Worm (Caenorhabditis elegans) whole organism, young adult: ENCODE measurements around the gene tni-4.

Experiments
- B0019.2 ChIP-seq: fragments of 200-800 bp; sonication (Bioruptor generic); conservative IDR thresholded peaks from 2 replicates; pipeline ENCODE4 v1.3.6; 2022; ENCODE audit warnings: missing genetic modification reagents, missing genetic modification characterization, missing compliant biosample characterization
- C17E4.6 ChIP-seq: fragments of 200-800 bp; sonication (Bioruptor generic); IDR thresholded peaks from 2 replicates; pipeline ENCODE4 v1.3.6; 2022; ENCODE audit warnings: missing genetic modification reagents, missing genetic modification characterization, missing compliant biosample characterization
- F10E7.11 ChIP-seq: sonication (generic microtip); optimal IDR thresholded peaks from 2 replicates; lab custom pipeline; 2017; ENCODE audit warnings: mild to moderate bottlenecking, missing genetic modification characterization, moderate library complexity, missing compliant biosample characterization
- F33H1.4 ChIP-seq: fragments of 200-800 bp; sonication (Bioruptor generic); IDR thresholded peaks from 2 replicates; pipeline ENCODE4 v1.3.6; 2022; ENCODE audit warnings: missing genetic modification reagents, missing genetic modification characterization, missing compliant biosample characterization
- F49E8.2 ChIP-seq: sonication (generic microtip); optimal IDR thresholded peaks from 3 replicates; lab custom pipeline; 2017; ENCODE audit warnings: missing genetic modification characterization, mild to moderate bottlenecking, missing compliant biosample characterization, antibody characterized with exemption, moderate library complexity; ENCODE audit not compliant: insufficient read depth
- F57C9.4 ChIP-seq: sonication (generic microtip); optimal IDR thresholded peaks from 2 replicates; lab custom pipeline; 2017; ENCODE audit warnings: mild to moderate bottlenecking, missing genetic modification characterization, missing compliant biosample characterization
- Y53F4B.3 ChIP-seq: fragments of 200-800 bp; sonication (Bioruptor generic); IDR thresholded peaks from 2 replicates; pipeline ENCODE4 v1.3.6; 2022; ENCODE audit warnings: missing genetic modification reagents, missing genetic modification characterization, missing compliant biosample characterization
- Y53G8AR.9 ChIP-seq: fragments of 200-800 bp; sonication (Bioruptor generic); conservative IDR thresholded peaks from 2 replicates; pipeline ENCODE4 v1.3.6; 2022; ENCODE audit warnings: missing genetic modification reagents, missing genetic modification characterization, missing compliant biosample characterization
- Y56A3A.18 ChIP-seq: fragments of 200-800 bp; sonication (Bioruptor generic); IDR thresholded peaks from 2 replicates; pipeline ENCODE4 v1.3.6; 2022; ENCODE audit warnings: missing genetic modification reagents, missing genetic modification characterization, missing compliant biosample characterization
- Y79H2A.3 ChIP-seq: fragments of 200-800 bp; sonication (Bioruptor generic); conservative IDR thresholded peaks from 2 replicates; pipeline ENCODE4 v1.3.6; 2022; ENCODE audit warnings: missing genetic modification reagents, missing genetic modification characterization, missing compliant biosample characterization
- Y95B8A.8 ChIP-seq: fragments of 200-800 bp; sonication (Bioruptor generic); IDR thresholded peaks from 2 replicates; pipeline ENCODE4 v1.3.6; 2022; ENCODE audit warnings: missing genetic modification reagents, missing genetic modification characterization, missing compliant biosample characterization
- ama-1 ChIP-seq, 3 experiments: fragments of 150-350 bp in 1 of 3; sonication (generic microtip) in 2 of 3; optimal IDR thresholded peaks; 2 replicates each; lab custom pipeline; 2014 to 2018; ENCODE audit warnings: missing biosample characterization in 2 of 3, missing genetic modification characterization in 2 of 3, missing genetic modification reagents in 2 of 3
- attf-5 ChIP-seq: fragments of 200-800 bp; sonication (Bioruptor generic); optimal IDR thresholded peaks from 2 replicates; lab custom pipeline; 2018; ENCODE audit warnings: mild to moderate bottlenecking, missing genetic modification characterization, missing compliant biosample characterization
- attf-6 ChIP-seq: fragments of 200-800 bp; sonication (Bioruptor generic); IDR thresholded peaks from 2 replicates; pipeline ENCODE4 v1.3.6; 2022; ENCODE audit warnings: missing genetic modification reagents, missing genetic modification characterization, missing compliant biosample characterization
- cebp-1 ChIP-seq, 2 experiments: fragments of 200-800 bp in 1 of 2; sonication (Bioruptor generic) in 1 of 2; sonication (generic microtip) in 1 of 2; IDR thresholded peaks in 1 of 2; optimal IDR thresholded peaks in 1 of 2; 2 replicates each; pipeline versions ENCODE4 v1.3.6 to Lab custom; 2017 to 2022; ENCODE audit warnings: missing compliant biosample characterization in 2 of 2, missing genetic modification characterization in 2 of 2, mild to moderate bottlenecking in 1 of 2, missing genetic modification reagents in 1 of 2, moderate library complexity in 1 of 2
- ceh-27 ChIP-seq: fragments of 200-800 bp; sonication (Bioruptor generic); optimal IDR thresholded peaks from 2 replicates; lab custom pipeline; 2018; ENCODE audit warnings: mild to moderate bottlenecking, missing genetic modification characterization, moderate library complexity, missing compliant biosample characterization
- ceh-91 ChIP-seq: fragments of 200-800 bp; sonication (Bioruptor generic); IDR thresholded peaks from 2 replicates; pipeline ENCODE4 v1.3.6; 2022; ENCODE audit warnings: missing genetic modification reagents, missing genetic modification characterization, missing compliant biosample characterization
- chd-7 ChIP-seq: sonication (generic microtip); optimal IDR thresholded peaks from 2 replicates; lab custom pipeline; 2016; ENCODE audit warnings: mild to moderate bottlenecking, missing genetic modification characterization, moderate library complexity, missing compliant biosample characterization
- die-1 ChIP-seq: sonication (generic microtip); optimal IDR thresholded peaks from 2 replicates; lab custom pipeline; 2016; ENCODE audit warnings: missing genotype, mild to moderate bottlenecking, missing genetic modification characterization, missing compliant biosample characterization
- dox-1 ChIP-seq: fragments of 200-800 bp; sonication (Bioruptor generic); IDR thresholded peaks from 2 replicates; pipeline ENCODE4 v1.3.6; 2022; ENCODE audit warnings: missing genetic modification reagents, missing genetic modification characterization, missing compliant biosample characterization
- dpl-1 ChIP-seq: fragments of 150-350 bp; optimal IDR thresholded peaks from 2 replicates; lab custom pipeline; 2014; ENCODE audit warnings: missing biosample characterization, missing genetic modification reagents, missing genetic modification characterization
- efl-1 ChIP-seq: fragments of 150-350 bp; optimal IDR thresholded peaks from 2 replicates; lab custom pipeline; 2014; ENCODE audit warnings: missing biosample characterization, missing genetic modification reagents, missing genetic modification characterization
- ekl-4 ChIP-seq: fragments of 200-800 bp; sonication (Bioruptor generic); IDR thresholded peaks from 2 replicates; pipeline ENCODE4 v1.3.6; 2022; ENCODE audit warnings: missing genetic modification reagents, missing genetic modification characterization, missing compliant biosample characterization
- hlh-12 ChIP-seq: sonication (generic microtip); optimal IDR thresholded peaks from 2 replicates; lab custom pipeline; 2016; ENCODE audit warnings: missing genetic modification characterization, missing compliant biosample characterization
- hmg-1.2 ChIP-seq: fragments of 200-800 bp; sonication (Bioruptor generic); IDR thresholded peaks from 2 replicates; pipeline ENCODE4 v1.3.6; 2022; ENCODE audit warnings: missing genetic modification reagents, missing genetic modification characterization, missing compliant biosample characterization
- hrde-1 ChIP-seq: sonication (generic microtip); optimal IDR thresholded peaks from 2 replicates; lab custom pipeline; 2016; ENCODE audit warnings: missing genetic modification characterization, mild to moderate bottlenecking, missing compliant biosample characterization, moderate library complexity, missing genotype, missing genetic modification reagents, borderline replicate concordance
- lin-26 ChIP-seq: fragments of 200-800 bp; sonication (Bioruptor generic); IDR thresholded peaks from 2 replicates; pipeline ENCODE4 v1.3.6; 2022; ENCODE audit warnings: missing genetic modification reagents, missing genetic modification characterization, missing compliant biosample characterization
- lin-40 ChIP-seq: sonication (generic microtip); optimal IDR thresholded peaks from 2 replicates; lab custom pipeline; 2016; ENCODE audit warnings: missing genetic modification characterization, mild to moderate bottlenecking, missing compliant biosample characterization, missing genotype, missing genetic modification reagents
- lin-54 ChIP-seq: fragments of 200-800 bp; sonication (Bioruptor generic); optimal IDR thresholded peaks from 2 replicates; lab custom pipeline; 2018; ENCODE audit warnings: mild to moderate bottlenecking, missing genetic modification characterization, missing compliant biosample characterization
- madf-6 ChIP-seq: fragments of 200-800 bp; sonication (Bioruptor generic); IDR thresholded peaks from 2 replicates; pipeline ENCODE4 v1.3.6; 2022; ENCODE audit warnings: missing genetic modification reagents, missing genetic modification characterization, missing compliant biosample characterization
- madf-8 ChIP-seq: fragments of 200-800 bp; sonication (Bioruptor generic); conservative IDR thresholded peaks from 2 replicates; pipeline ENCODE4 v1.3.6; 2022; ENCODE audit warnings: missing genetic modification reagents, missing genetic modification characterization, missing compliant biosample characterization
- nfya-2 ChIP-seq: fragments of 200-800 bp; sonication (Bioruptor generic); IDR thresholded peaks from 2 replicates; pipeline ENCODE4 v1.3.6; 2022; ENCODE audit warnings: missing genetic modification reagents, missing genetic modification characterization, missing compliant biosample characterization
- nhr-80 ChIP-seq: sonication (generic microtip); optimal IDR thresholded peaks from 2 replicates; lab custom pipeline; 2016; ENCODE audit warnings: missing genetic modification characterization, missing compliant biosample characterization
- rec-8 ChIP-seq, 2 experiments: sonication (generic microtip); optimal IDR thresholded peaks; 2 replicates each; lab custom pipeline; 2016; ENCODE audit warnings: mild to moderate bottlenecking in 2 of 2, missing genetic modification characterization in 2 of 2, missing genetic modification reagents in 2 of 2, missing genotype in 2 of 2, missing biosample characterization in 1 of 2, missing compliant biosample characterization in 1 of 2, moderate library complexity in 1 of 2
- snpc-1.1 ChIP-seq: sonication (generic microtip); optimal IDR thresholded peaks from 2 replicates; lab custom pipeline; 2017; ENCODE audit warnings: missing genetic modification characterization, mild to moderate bottlenecking, missing compliant biosample characterization, antibody characterized with exemption, moderate library complexity, missing genotype, missing genetic modification reagents; ENCODE audit not compliant: insufficient read depth
- snpc-4 ChIP-seq, 5 experiments: fragments of 150-350 bp in 1 of 5; sonication (generic microtip) in 4 of 5; optimal IDR thresholded peaks; 2 replicates each; lab custom pipeline; 2014 to 2018; ENCODE audit warnings: missing genetic modification characterization in 5 of 5, missing biosample characterization in 3 of 5, antibody characterized with exemption in 2 of 5, mild to moderate bottlenecking in 2 of 5, missing compliant biosample characterization in 2 of 5, missing genotype in 2 of 5, moderate library complexity in 2 of 5, missing genetic modification reagents in 1 of 5
- somi-1 ChIP-seq: fragments of 200-800 bp; sonication (Bioruptor generic); optimal IDR thresholded peaks from 2 replicates; lab custom pipeline; 2018; ENCODE audit warnings: mild to moderate bottlenecking, missing genetic modification characterization, missing compliant biosample characterization
- tlf-1 ChIP-seq: fragments of 200-800 bp; sonication (Bioruptor generic); optimal IDR thresholded peaks from 2 replicates; lab custom pipeline; 2018; ENCODE audit warnings: mild to moderate bottlenecking, missing genetic modification characterization, missing compliant biosample characterization
- unc-130 ChIP-seq: sonication (generic microtip); optimal IDR thresholded peaks from 2 replicates; lab custom pipeline; 2016; ENCODE audit warnings: missing genetic modification reagents, missing genetic modification characterization, missing compliant biosample characterization
- unc-62 ChIP-seq: fragments of 150-350 bp; optimal IDR thresholded peaks from 2 replicates; lab custom pipeline; 2014; ENCODE audit warnings: missing biosample characterization, missing genetic modification reagents, missing genetic modification characterization
- ztf-18 ChIP-seq: sonication (generic microtip); optimal IDR thresholded peaks from 2 replicates; lab custom pipeline; 2016; ENCODE audit warnings: missing genotype, mild to moderate bottlenecking, missing genetic modification characterization, missing compliant biosample characterization
- ztf-22 ChIP-seq: fragments of 200-800 bp; sonication (Bioruptor generic); optimal IDR thresholded peaks from 2 replicates; lab custom pipeline; 2018; ENCODE audit warnings: mild to moderate bottlenecking, missing genetic modification characterization, moderate library complexity, missing compliant biosample characterization
- ztf-3 ChIP-seq: fragments of 200-800 bp; sonication (Bioruptor generic); optimal IDR thresholded peaks from 2 replicates; lab custom pipeline; 2018; ENCODE audit warnings: mild to moderate bottlenecking, missing genetic modification characterization, missing compliant biosample characterization

tni-4 gene

ce11 chrIV:5206716-5207115, 2.3 kb downstream of the tni-4 start:
- TF ChIP-seq ekl-4 (GFP tag; lab: Robert Waterston, UW) (0 out of 2 replicates have a peak, but pooled peaks have one; percentile 19), snpc-1.1 (tag; lab: Kevin White, UChicago) (no peak), attf-6 (GFP tag; lab: Robert Waterston, UW) (0 out of 2 replicates have a peak, but pooled peaks have one; percentile 41), hrde-1 (tag; lab: Kevin White, UChicago) (peak; percentile 3), Y79H2A.3 (GFP tag; lab: Robert Waterston, UW) (peak; percentile 75), ztf-3 (no peak), snpc-4 (GFP tag; optimal IDR thresholded peaks at IDR 0.05; lab: Kevin White, UChicago) (no peak), snpc-4 (tag; optimal IDR thresholded peaks at IDR 0.05; lab: Kevin White, UChicago) (peak in 1 of 4 experiments; percentile 74), Y95B8A.8 (GFP tag; lab: Robert Waterston, UW) (no peak), ama-1 (optimal IDR thresholded peaks at IDR 0.05; lab: Kevin White, UChicago) (no peak), ama-1 (GFP tag; optimal IDR thresholded peaks at IDR 0.05; lab: Kevin White, UChicago) (peak in 1 of 2 experiments; percentile 22)

- TF ChIP-seq F57C9.4 = no peak
- TF ChIP-seq madf-6 (GFP tag; lab: Robert Waterston, UW) = peak; percentile 57
- TF ChIP-seq Y53F4B.3 (GFP tag; lab: Robert Waterston, UW) = no peak
- peak; percentile 23 for TF ChIP-seq lin-40 (tag; lab: Kevin White, UChicago)
- peak; percentile 93 for TF ChIP-seq attf-5 (GFP tag; lab: Kevin White, UChicago)
- TF ChIP-seq ztf-3 = no peak
- peak; percentile 86; the same call in 1 of the 2 replicates for TF ChIP-seq dox-1 (GFP tag; lab: Robert Waterston, UW)
- TF ChIP-seq ztf-22 (GFP tag; lab: Kevin White, UChicago) = no peak
- TF ChIP-seq B0019.2 (GFP tag; lab: Robert Waterston, UW) = no peak
- TF ChIP-seq efl-1 (GFP tag; lab: Kevin White, UChicago) = peak; percentile 67
- peak; percentile 59; the same call in 1 of the 2 replicates for TF ChIP-seq ceh-91 (GFP tag; lab: Robert Waterston, UW)
- no peak for TF ChIP-seq chd-7
- TF ChIP-seq tlf-1 (GFP tag; lab: Kevin White, UChicago) = peak; percentile 64
- no peak for TF ChIP-seq unc-130 (GFP tag; lab: Kevin White, UChicago)
- TF ChIP-seq rec-8 (tag; optimal IDR thresholded peaks at IDR 0.05; lab: Kevin White, UChicago) = no peak
- peak; percentile 41 for TF ChIP-seq ceh-27 (GFP tag; lab: Kevin White, UChicago)
- no peak for TF ChIP-seq hlh-12 (tag; lab: Kevin White, UChicago)
- peak; percentile 49 for TF ChIP-seq hmg-1.2 (GFP tag; lab: Robert Waterston, UW)
- TF ChIP-seq somi-1 = no peak
- TF ChIP-seq F49E8.2 (tag; lab: Kevin White, UChicago) = no peak
- TF ChIP-seq nhr-80 (tag; lab: Kevin White, UChicago) = peak; percentile 27
- TF ChIP-seq dpl-1 = peak; percentile 4
- TF ChIP-seq ztf-18 = peak; percentile 64
- TF ChIP-seq die-1 (tag; lab: Kevin White, UChicago) = no peak
- no peak for TF ChIP-seq hrde-1 (tag; lab: Kevin White, UChicago)
- TF ChIP-seq snpc-4 (GFP tag; optimal IDR thresholded peaks at IDR 0.05; lab: Kevin White, UChicago) = peak; percentile 75
- TF ChIP-seq snpc-4 (tag; optimal IDR thresholded peaks at IDR 0.05; lab: Kevin White, UChicago) = peak in 3 of 4 experiments; percentile 90 to 92 (median 92)
- TF ChIP-seq cebp-1 (GFP tag; IDR thresholded peaks at IDR 0.05; lab: Robert Waterston, UW) = no peak
- no peak for TF ChIP-seq cebp-1 (tag; optimal IDR thresholded peaks at IDR 0.05; lab: Kevin White, UChicago)
- TF ChIP-seq unc-62 (GFP tag; lab: Kevin White, UChicago) = no peak
- no peak for TF ChIP-seq lin-26 (GFP tag; lab: Robert Waterston, UW)
- TF ChIP-seq C17E4.6 (GFP tag; lab: Robert Waterston, UW) = 0 out of 2 replicates have a peak, but pooled peaks have one; percentile 14
- TF ChIP-seq Y53G8AR.9 = no peak
- peak; percentile 71 for TF ChIP-seq lin-54
- peak; percentile 59 for TF ChIP-seq ekl-4 (GFP tag; lab: Robert Waterston, UW)
- no peak for TF ChIP-seq F10E7.11 (tag; lab: Kevin White, UChicago)
- peak; percentile 60; the same call in 1 of the 2 replicates for TF ChIP-seq F33H1.4 (GFP tag; lab: Robert Waterston, UW)
- no peak for TF ChIP-seq madf-8 (GFP tag; lab: Robert Waterston, UW)
- TF ChIP-seq nfya-2 (GFP tag; lab: Robert Waterston, UW) = no peak
- TF ChIP-seq Y56A3A.18 = no peak
Observed at ce11 chrIV:5209390-5209789, 5.0 kb downstream of the tni-4 start, which contains the start of the genes Y59E9AL.36 and nbet-1. Gene Y59E9AL.36 (minus strand): TSS chrIV:5209481. Gene nbet-1 (plus strand): TSS chrIV:5209501.
